Fruit fly (Drosophila melanogaster) whole organism, wandering third instar larva: ENCODE measurements around the gene sphe.

Experiments used
- CG32264 ChIP-seq: fragments of 200-800 bp; sonication (Bioruptor generic); optimal IDR thresholded peaks from 2 replicates; lab custom pipeline; 2016; ENCODE audit warnings: missing biosample characterization, missing genetic modification characterization
- CrebA ChIP-seq: fragments of 200-800 bp; sonication (Bioruptor generic); optimal IDR thresholded peaks from 2 replicates; lab custom pipeline; 2016; ENCODE audit warnings: missing biosample characterization, mild to moderate bottlenecking, missing genetic modification characterization, borderline replicate concordance
- Dif ChIP-seq: fragments of 200-275, 200-300 bp; sonication (Bioruptor generic); optimal IDR thresholded peaks from 2 replicates; lab custom pipeline; 2018; ENCODE audit warnings: missing biosample characterization, missing genetic modification characterization; ENCODE audit not compliant: partially characterized antibody
- GATAd ChIP-seq: sonication (Bioruptor generic); optimal IDR thresholded peaks from 2 replicates; lab custom pipeline; 2016; ENCODE audit warnings: missing biosample characterization, missing genetic modification characterization
- HLH106 ChIP-seq: fragments of 200-800 bp; optimal IDR thresholded peaks from 3 replicates; lab custom pipeline; 2019; ENCODE audit warnings: missing biosample characterization, mild to moderate bottlenecking, missing genetic modification characterization, moderate library complexity
- Hnf4 ChIP-seq: fragments of 200-800 bp; sonication (Bioruptor generic); optimal IDR thresholded peaks from 2 replicates; lab custom pipeline; 2016; ENCODE audit warnings: missing biosample characterization, mild to moderate bottlenecking, missing genetic modification characterization
- Hr78 ChIP-seq: fragments of >200 bp; optimal IDR thresholded peaks from 2 replicates; lab custom pipeline; 2017; ENCODE audit warnings: missing biosample characterization, missing genetic modification characterization
- Mio ChIP-seq: sonication (Bioruptor generic); optimal IDR thresholded peaks from 2 replicates; lab custom pipeline; 2016; ENCODE audit warnings: missing biosample characterization, missing genetic modification characterization
- OdsH ChIP-seq: fragments of 200-800 bp; sonication (Bioruptor generic); optimal IDR thresholded peaks from 2 replicates; lab custom pipeline; 2016; ENCODE audit warnings: missing biosample characterization, mild to moderate bottlenecking, missing genetic modification characterization
- Rel ChIP-seq, 2 experiments: fragments of 200-800 bp; sonication (Bioruptor generic) in 1 of 2; optimal IDR thresholded peaks; 2 replicates in 1 of 2; 3 replicates in 1 of 2; lab custom pipeline; 2016 to 2019; ENCODE audit warnings: mild to moderate bottlenecking in 2 of 2, missing biosample characterization in 2 of 2, missing genetic modification characterization in 2 of 2, moderate library complexity in 1 of 2
- Sp1 ChIP-seq: fragments of 200-800 bp; sonication (Bioruptor generic); optimal IDR thresholded peaks from 3 replicates; lab custom pipeline; 2019; ENCODE audit warnings: missing biosample characterization, mild to moderate bottlenecking, missing genetic modification characterization, moderate library complexity
- Vsx2 ChIP-seq: fragments of 200-300, 225-300 bp; sonication (Bioruptor generic); optimal IDR thresholded peaks from 2 replicates; lab custom pipeline; 2018; ENCODE audit warnings: missing biosample characterization, missing genetic modification characterization; ENCODE audit not compliant: partially characterized antibody
- br ChIP-seq: fragments of 200-800 bp; sonication (Bioruptor generic); optimal IDR thresholded peaks from 2 replicates; lab custom pipeline; 2016; ENCODE audit warnings: missing biosample characterization, missing genetic modification characterization
- brk ChIP-seq: fragments of 200-800 bp; sonication (Bioruptor generic); optimal IDR thresholded peaks from 2 replicates; lab custom pipeline; 2016; ENCODE audit warnings: missing biosample characterization, mild to moderate bottlenecking, missing genetic modification characterization
- dl ChIP-seq, 2 experiments: fragments of 175-275, 200-275 bp in 1 of 2; fragments of 200-275 bp in 1 of 2; sonication (Bioruptor generic); optimal IDR thresholded peaks; lab custom pipeline; 2018; ENCODE audit warnings: mild to moderate bottlenecking in 2 of 2, missing biosample characterization in 2 of 2, missing genetic modification characterization in 2 of 2, moderate library complexity in 2 of 2; ENCODE audit not compliant: partially characterized antibody in 2 of 2, insufficient read depth in 1 of 2
- dmrt93B ChIP-seq: fragments of 200-800 bp; sonication (Bioruptor generic); optimal IDR thresholded peaks from 2 replicates; lab custom pipeline; 2018; ENCODE audit warnings: missing biosample characterization, mild to moderate bottlenecking, missing genetic modification characterization
- dsf ChIP-seq: sonication (Bioruptor generic); optimal IDR thresholded peaks from 2 replicates; lab custom pipeline; 2016; ENCODE audit warnings: missing biosample characterization, missing genetic modification characterization, borderline replicate concordance
- foxo ChIP-seq, 2 experiments: fragments of 200-800 bp; sonication (Bioruptor generic); optimal IDR thresholded peaks; 2 replicates in 1 of 2; 3 replicates in 1 of 2; lab custom pipeline; 2016 to 2017; ENCODE audit warnings: missing biosample characterization in 2 of 2, missing genetic modification characterization in 2 of 2
- fru ChIP-seq: fragments of 200-800 bp; sonication (Bioruptor generic); optimal IDR thresholded peaks from 3 replicates; lab custom pipeline; 2016; ENCODE audit warnings: missing biosample characterization, mild to moderate bottlenecking, missing genetic modification characterization
- h ChIP-seq: fragments of 200-800 bp; sonication (Bioruptor generic); optimal IDR thresholded peaks from 3 replicates; lab custom pipeline; 2016; ENCODE audit warnings: missing biosample characterization, mild to moderate bottlenecking, missing genetic modification characterization
- jim ChIP-seq: fragments of 175-275, 200-325 bp; sonication (Bioruptor generic); optimal IDR thresholded peaks from 2 replicates; lab custom pipeline; 2016; ENCODE audit warnings: missing biosample characterization, mild to moderate bottlenecking, missing genetic modification characterization
- lola ChIP-seq: fragments of >200 bp; optimal IDR thresholded peaks from 2 replicates; lab custom pipeline; 2017; ENCODE audit warnings: missing biosample characterization, missing genetic modification characterization
- pan ChIP-seq: fragments of >200 bp; optimal IDR thresholded peaks from 2 replicates; lab custom pipeline; 2017
- rgr ChIP-seq: fragments of 200-800 bp; sonication (Bioruptor generic); optimal IDR thresholded peaks from 3 replicates; lab custom pipeline; 2016; ENCODE audit warnings: missing biosample characterization, mild to moderate bottlenecking, missing genetic modification characterization
- sage ChIP-seq: fragments of 200-800 bp; sonication (Bioruptor generic); optimal IDR thresholded peaks from 2 replicates; lab custom pipeline; 2016; ENCODE audit warnings: missing biosample characterization, mild to moderate bottlenecking, missing genetic modification characterization
- sv ChIP-seq: fragments of 200-800 bp; sonication (Bioruptor generic); optimal IDR thresholded peaks from 3 replicates; lab custom pipeline; 2016; ENCODE audit warnings: missing biosample characterization, missing genetic modification characterization
- tai ChIP-seq: sonication (Bioruptor generic); optimal IDR thresholded peaks from 2 replicates; lab custom pipeline; 2016; ENCODE audit warnings: missing biosample characterization, missing genetic modification characterization
- usp ChIP-seq: fragments of >200 bp; optimal IDR thresholded peaks from 2 replicates; lab custom pipeline; 2017; ENCODE audit warnings: missing biosample characterization, missing genetic modification characterization
- woc ChIP-seq: sonication (Bioruptor generic); optimal IDR thresholded peaks from 2 replicates; lab custom pipeline; 2016; ENCODE audit warnings: missing biosample characterization, mild to moderate bottlenecking, missing genetic modification characterization

Gene sphe

DNA sequence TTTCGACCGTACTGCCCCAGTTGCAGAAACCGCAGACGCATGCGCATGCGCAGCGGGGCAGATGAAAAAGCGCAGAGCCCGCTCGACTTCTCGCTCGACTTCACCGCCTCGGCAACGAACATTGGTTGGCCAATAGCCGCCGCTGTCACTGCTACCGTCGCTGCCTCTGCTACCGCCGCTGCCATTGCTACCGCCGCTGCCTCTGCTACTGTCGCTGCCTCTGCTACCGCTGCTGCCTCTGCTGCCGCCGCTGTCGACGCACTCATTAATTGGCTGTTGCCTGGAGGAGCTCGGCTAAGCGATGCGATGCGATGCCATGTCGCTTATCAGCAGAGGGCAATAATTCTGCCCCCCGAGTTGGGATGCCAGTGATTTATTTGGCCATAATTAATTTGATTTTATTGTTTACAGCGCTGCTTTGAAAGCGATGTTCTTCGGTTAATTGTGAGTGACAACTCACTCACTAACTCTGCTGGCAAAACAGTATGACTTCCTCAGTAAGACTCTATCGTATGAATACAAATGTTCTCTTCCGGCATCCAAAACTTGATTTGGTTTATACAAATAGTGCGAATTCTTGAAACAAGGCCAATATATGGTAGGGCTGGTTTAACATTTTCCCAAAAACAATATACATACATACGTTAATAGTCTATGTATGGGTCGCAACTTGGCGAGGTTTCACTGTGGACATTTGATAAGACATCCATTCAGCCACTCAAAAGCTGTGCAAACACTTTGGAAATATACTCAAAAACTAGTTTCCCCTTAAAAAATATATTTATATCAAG, 30.9 kb downstream of the sphe start:
- TF ChIP-seq h (GFP tag; lab: Kevin White, UChicago) (no peak), fru (peak; percentile 14), OdsH (GFP tag; lab: Kevin White, UChicago) (peak; percentile 32), rgr (GFP tag; lab: Kevin White, UChicago) (peak; percentile 30), HLH106 (tag; lab: Kevin White, UChicago) (peak; percentile 9), jim (no peak)

dm6 chrX:16670262-16670661, 31.5 kb downstream of the sphe start:
- TF ChIP-seq Hnf4 (GFP tag; lab: Kevin White, UChicago) (no peak), jim (no peak), CG32264 (GFP tag; lab: Kevin White, UChicago) (no peak), brk (GFP tag; lab: Kevin White, UChicago) (no peak), OdsH (GFP tag; lab: Kevin White, UChicago) (no peak), pan (no peak), sv (GFP tag; lab: Kevin White, UChicago) (no peak), Mio (GFP tag; lab: Kevin White, UChicago) (no peak), woc (GFP tag; lab: Kevin White, UChicago) (no peak), rgr (GFP tag; lab: Kevin White, UChicago) (no peak), lola (no peak), Vsx2 (GFP tag; lab: Kevin White, UChicago) (no peak), Sp1 (GFP tag; lab: Kevin White, UChicago) (no peak), dmrt93B (GFP tag; lab: Kevin White, UChicago) (no peak), br (no peak), dl (GFP tag; optimal IDR thresholded peaks at IDR 0.05; lab: Kevin White, UChicago; ENCODE audit: insufficient read depth in 1 of 2, partially characterized antibody in 2 of 2) (no peak), tai (GFP tag; lab: Kevin White, UChicago) (no peak), foxo (GFP tag; optimal IDR thresholded peaks at IDR 0.05; lab: Kevin White, UChicago) (no peak), CrebA (GFP tag; lab: Kevin White, UChicago) (no peak), GATAd (GFP tag; lab: Kevin White, UChicago) (no peak)

DNA sequence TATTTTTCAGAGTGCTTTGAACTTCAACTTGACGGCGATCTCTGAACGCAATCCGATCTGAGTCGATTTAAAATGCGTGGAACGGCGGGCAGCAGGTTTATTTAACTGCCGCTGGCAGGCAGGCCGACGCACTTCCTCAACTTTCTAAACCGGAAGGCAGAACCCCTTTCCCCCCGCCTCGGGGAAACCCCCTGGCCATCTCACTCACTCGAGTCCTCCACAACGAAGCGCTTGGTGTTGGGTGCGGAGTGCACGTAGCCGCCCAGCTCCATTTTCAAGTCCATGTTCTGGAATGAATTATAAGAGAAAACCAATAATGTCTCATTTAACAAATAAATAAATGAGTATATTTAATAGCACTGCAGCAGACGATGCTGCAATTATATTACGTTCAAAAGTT, 31.9 kb downstream of the sphe start:
- TF ChIP-seq OdsH (GFP tag; lab: Kevin White, UChicago): no peak
- TF ChIP-seq Rel (GFP tag; optimal IDR thresholded peaks at IDR 0.05; lab: Kevin White, UChicago): no peak
- TF ChIP-seq Rel (tag; optimal IDR thresholded peaks at IDR 0.05; lab: Kevin White, UChicago): peak; percentile 72

dm6 chrX:16664405-16665064, 37.2 kb downstream of the sphe start, which contains the start of gene CG15865:
CG15865 (minus strand) TSS chrX:16664455.
- TF ChIP-seq woc (GFP tag; lab: Kevin White, UChicago): no peak
- no peak for TF ChIP-seq dsf (GFP tag; lab: Kevin White, UChicago)
- no peak for TF ChIP-seq Rel (GFP tag; optimal IDR thresholded peaks at IDR 0.05; lab: Kevin White, UChicago)
- no peak for TF ChIP-seq Rel (tag; optimal IDR thresholded peaks at IDR 0.05; lab: Kevin White, UChicago)
- no peak for TF ChIP-seq Hr78
- no peak for TF ChIP-seq GATAd (GFP tag; lab: Kevin White, UChicago)
- TF ChIP-seq HLH106 (tag; lab: Kevin White, UChicago): no peak
- no peak for TF ChIP-seq usp (GFP tag; lab: Kevin White, UChicago)
- TF ChIP-seq Dif (GFP tag; lab: Kevin White, UChicago): no peak

- TF ChIP-seq lola (no peak), Vsx2 (GFP tag; lab: Kevin White, UChicago) (no peak), sage (GFP tag; lab: Kevin White, UChicago) (no peak), Dif (GFP tag; lab: Kevin White, UChicago) (no peak)
Observed at dm6 chrX:16660632-16661031, 41.1 kb downstream of the sphe start.
